Worm (Caenorhabditis elegans) whole organism, L1 larva: Measurements from ENCODE around the gene tmem-231.

Experiments used
- C04F5.9 ChIP-seq: sonication (generic microtip); optimal IDR thresholded peaks from 2 replicates; lab custom pipeline; 2016; ENCODE audit warnings: missing genetic modification characterization, missing compliant biosample characterization
- Y116A8C.19 ChIP-seq: sonication (generic microtip); optimal IDR thresholded peaks from 2 replicates; lab custom pipeline; 2016; ENCODE audit warnings: missing compliant biosample characterization, missing genetic modification characterization, borderline replicate concordance
- aha-1 ChIP-seq: fragments of 150-350 bp; optimal IDR thresholded peaks from 2 replicates; lab custom pipeline; 2014; ENCODE audit warnings: missing biosample characterization, missing genetic modification characterization
- alr-1 ChIP-seq: fragments of 200-800 bp; sonication (Bioruptor generic); optimal IDR thresholded peaks from 2 replicates; lab custom pipeline; 2018; ENCODE audit warnings: borderline replicate concordance, mild to moderate bottlenecking, missing genetic modification characterization, missing compliant biosample characterization
- ama-1 ChIP-seq: fragments of 150-350 bp; optimal IDR thresholded peaks from 2 replicates; lab custom pipeline; 2014
- ceh-8 ChIP-seq: fragments of 200-800 bp; sonication (Bioruptor generic); optimal IDR thresholded peaks from 2 replicates; lab custom pipeline; 2018; ENCODE audit warnings: mild to moderate bottlenecking, missing genetic modification characterization, moderate library complexity, missing compliant biosample characterization
- ceh-88 ChIP-seq: fragments of 200-800 bp; sonication (Bioruptor generic); IDR thresholded peaks from 2 replicates; pipeline ENCODE4 v1.3.6; 2022; ENCODE audit warnings: missing genetic modification characterization, missing compliant biosample characterization
- dpl-1 ChIP-seq, 3 experiments: fragments of 150-350 bp in 2 of 3; sonication (generic microtip) in 1 of 3; optimal IDR thresholded peaks; 2 replicates each; lab custom pipeline; 2014 to 2017; ENCODE audit warnings: missing biosample characterization in 3 of 3, missing genetic modification characterization in 3 of 3, missing genetic modification reagents in 3 of 3
- dsc-1 ChIP-seq: sonication (generic microtip); optimal IDR thresholded peaks from 2 replicates; lab custom pipeline; 2016; ENCODE audit warnings: mild to moderate bottlenecking, missing genetic modification characterization, missing compliant biosample characterization
- egl-13 ChIP-seq: sonication (generic microtip); optimal IDR thresholded peaks from 2 replicates; lab custom pipeline; 2016; ENCODE audit warnings: missing genotype, missing genetic modification reagents, missing genetic modification characterization, missing compliant biosample characterization
- egl-27 ChIP-seq, 2 experiments: fragments of 150-350 bp in 1 of 2; sonication (generic microtip); optimal IDR thresholded peaks; 3 replicates each; lab custom pipeline; 2017 to 2018; ENCODE audit warnings: missing biosample characterization in 2 of 2, missing genetic modification characterization in 2 of 2, missing genetic modification reagents in 2 of 2
- elt-2 ChIP-seq: sonication (generic microtip); optimal IDR thresholded peaks from 2 replicates; lab custom pipeline; 2016; ENCODE audit warnings: missing genetic modification characterization, mild to moderate bottlenecking, inconsistent platforms, missing compliant biosample characterization, missing genetic modification reagents
- elt-3 ChIP-seq, 6 experiments: fragments of 150-350 bp in 1 of 6; sonication (generic microtip); optimal IDR thresholded peaks; 2 replicates each; lab custom pipeline; 2017 to 2018; ENCODE audit warnings: missing biosample characterization in 6 of 6, missing genetic modification characterization in 6 of 6, inconsistent platforms in 1 of 6
- fkh-10 ChIP-seq: sonication (generic microtip); optimal IDR thresholded peaks from 2 replicates; lab custom pipeline; 2017; ENCODE audit warnings: missing biosample characterization, missing genetic modification reagents, missing genetic modification characterization
- fkh-8 ChIP-seq: sonication (generic microtip); optimal IDR thresholded peaks from 2 replicates; lab custom pipeline; 2016; ENCODE audit warnings: mild to moderate bottlenecking, missing genetic modification characterization, missing compliant biosample characterization
- fos-1 ChIP-seq: fragments of 150-350 bp; optimal IDR thresholded peaks from 2 replicates; lab custom pipeline; 2014; ENCODE audit warnings: missing biosample characterization, missing genetic modification characterization
- hlh-4 ChIP-seq: sonication (generic microtip); optimal IDR thresholded peaks from 2 replicates; lab custom pipeline; 2016; ENCODE audit warnings: mild to moderate bottlenecking, missing genetic modification characterization, missing compliant biosample characterization
- lin-13 ChIP-seq: fragments of 150-350 bp; optimal IDR thresholded peaks from 2 replicates; lab custom pipeline; 2014; ENCODE audit warnings: missing biosample characterization, missing genetic modification reagents, missing genetic modification characterization
- lin-14 ChIP-seq: fragments of 200-800 bp; sonication (Bioruptor generic); optimal IDR thresholded peaks from 2 replicates; lab custom pipeline; 2018; ENCODE audit warnings: mild to moderate bottlenecking, missing genetic modification characterization, moderate library complexity, missing compliant biosample characterization
- lin-35 ChIP-seq, 2 experiments: fragments of 150-350 bp; optimal IDR thresholded peaks; 2 replicates each; lab custom pipeline; 2014; ENCODE audit warnings: missing biosample characterization in 2 of 2, missing genetic modification characterization in 2 of 2, missing genetic modification reagents in 2 of 2
- lir-3 ChIP-seq: sonication (generic microtip); optimal IDR thresholded peaks from 2 replicates; lab custom pipeline; 2016; ENCODE audit warnings: mild to moderate bottlenecking, missing genetic modification characterization, moderate library complexity, missing compliant biosample characterization; ENCODE audit not compliant: poor library complexity
- nhr-12 ChIP-seq: sonication (generic microtip); optimal IDR thresholded peaks from 2 replicates; lab custom pipeline; 2017; ENCODE audit warnings: missing biosample characterization, missing genetic modification characterization
- nhr-237 ChIP-seq: fragments of 150-350 bp; optimal IDR thresholded peaks from 2 replicates; lab custom pipeline; 2014; ENCODE audit warnings: missing biosample characterization, missing genetic modification characterization
- nhr-47 ChIP-seq: sonication (generic microtip); optimal IDR thresholded peaks from 2 replicates; lab custom pipeline; 2016; ENCODE audit warnings: mild to moderate bottlenecking, missing genetic modification characterization, moderate library complexity, missing compliant biosample characterization
- nhr-84 ChIP-seq: sonication (generic microtip); optimal IDR thresholded peaks from 2 replicates; lab custom pipeline; 2017; ENCODE audit warnings: missing biosample characterization, missing genetic modification characterization
- pqm-1 ChIP-seq: sonication (generic microtip); optimal IDR thresholded peaks from 3 replicates; lab custom pipeline; 2017; ENCODE audit warnings: missing biosample characterization, missing genetic modification characterization
- sox-4 ChIP-seq: sonication (generic microtip); optimal IDR thresholded peaks from 2 replicates; lab custom pipeline; 2016; ENCODE audit warnings: missing genetic modification characterization, missing compliant biosample characterization
- unc-130 ChIP-seq: fragments of 150-350 bp; optimal IDR thresholded peaks from 2 replicates; lab custom pipeline; 2017; ENCODE audit warnings: missing biosample characterization, missing genetic modification characterization, inconsistent platforms
- unc-30 ChIP-seq: sonication (generic microtip); optimal IDR thresholded peaks from 2 replicates; lab custom pipeline; 2017; ENCODE audit warnings: missing biosample characterization, missing genetic modification characterization
- vab-15 ChIP-seq: sonication (generic microtip); optimal IDR thresholded peaks from 2 replicates; lab custom pipeline; 2017; ENCODE audit warnings: missing genotype, mild to moderate bottlenecking, missing genetic modification characterization, missing compliant biosample characterization
- zip-4 ChIP-seq: fragments of 200-800 bp; sonication (Bioruptor generic); optimal IDR thresholded peaks from 2 replicates; lab custom pipeline; 2018; ENCODE audit warnings: mild to moderate bottlenecking, missing genetic modification characterization, moderate library complexity, missing compliant biosample characterization
- ztf-11 ChIP-seq, 2 experiments: sonication (generic microtip); optimal IDR thresholded peaks; 2 replicates each; lab custom pipeline; 2016 to 2017; ENCODE audit warnings: missing genetic modification characterization in 2 of 2, missing biosample characterization in 1 of 2, missing compliant biosample characterization in 1 of 2

Gene tmem-231

ce11 chrIV:8379278-8379677 lies 47.3 kb upstream of the tmem-231 start, which contains the start of gene nap-1 (continued):
- TF ChIP-seq nhr-237 (tag; lab: Kevin White, UChicago) (peak; percentile 15), ztf-11 (tag; optimal IDR thresholded peaks at IDR 0.05; lab: Kevin White, UChicago) (no peak), ceh-88 (GFP tag; lab: Robert Waterston, UW) (no peak; the same call in 1 of the 2 replicates), C04F5.9 (tag; lab: Kevin White, UChicago) (no peak), egl-27 (tag; optimal IDR thresholded peaks at IDR 0.05; lab: Kevin White, UChicago) (peak in 1 of 2 experiments; percentile 9), nhr-12 (tag; lab: Kevin White, UChicago) (no peak), Y116A8C.19 (tag; lab: Kevin White, UChicago) (no peak), elt-3 (tag; optimal IDR thresholded peaks at IDR 0.05; lab: Kevin White, UChicago) (peak in 2 of 6 experiments; percentile 21 to 78), lin-13 (GFP tag; lab: Kevin White, UChicago) (peak; percentile 81), nhr-47 (peak; percentile 79), fkh-8 (tag; lab: Kevin White, UChicago) (peak; percentile 69)

- no peak for TF ChIP-seq unc-30 (tag; lab: Kevin White, UChicago)
- TF ChIP-seq egl-27 (tag; optimal IDR thresholded peaks at IDR 0.05; lab: Kevin White, UChicago): no peak
- TF ChIP-seq hlh-4 (tag; lab: Kevin White, UChicago): no peak
- no peak for TF ChIP-seq alr-1 (tag; lab: Kevin White, UChicago)
- no peak for TF ChIP-seq ceh-8 (GFP tag; lab: Kevin White, UChicago)
- no peak for TF ChIP-seq nhr-12 (tag; lab: Kevin White, UChicago)
Measured at ce11 chrIV:8379683-8380082, 46.9 kb upstream of the tmem-231 start, which contains the start of gene praf-3. Gene praf-3 (plus strand): TSS chrIV:8379983.

DNA sequence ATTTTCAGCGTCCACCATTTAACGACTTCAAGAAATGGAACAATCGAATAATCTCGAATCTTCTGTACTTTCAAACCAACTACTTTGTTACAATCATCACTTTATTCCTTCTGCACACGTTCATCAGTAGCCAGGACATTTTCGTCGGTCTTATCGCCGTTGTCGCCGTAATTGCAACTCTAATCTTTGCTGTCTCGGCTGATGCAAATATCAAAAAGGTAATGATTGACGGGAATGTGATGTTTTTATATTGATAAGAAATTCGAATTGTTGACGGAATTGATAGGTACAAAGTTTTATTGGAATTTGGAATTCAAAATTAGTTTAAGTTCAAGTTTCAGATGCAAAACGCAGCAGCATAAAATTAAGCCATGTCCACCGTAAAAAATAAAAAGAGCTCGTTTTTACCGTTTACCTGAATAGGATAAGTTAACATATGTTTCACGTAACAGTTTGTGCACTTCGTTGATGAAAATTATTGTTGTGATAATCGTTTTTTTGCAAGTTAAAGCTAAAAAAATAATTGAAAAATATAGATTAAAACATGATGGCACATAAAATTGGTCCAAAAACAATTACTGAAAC lies 46.2 kb upstream of the tmem-231 start:
- no peak for TF ChIP-seq ama-1 (lab: Kevin White, UChicago)
- no peak for TF ChIP-seq fos-1
- TF ChIP-seq pqm-1: peak; percentile 75
- peak; percentile 12 for TF ChIP-seq lin-14 (GFP tag; lab: Kevin White, UChicago)
- TF ChIP-seq elt-2 (tag; lab: Kevin White, UChicago): peak; percentile 86
- TF ChIP-seq vab-15 (tag; lab: Kevin White, UChicago): no peak
- TF ChIP-seq lir-3 (tag; lab: Kevin White, UChicago): no peak
- peak in 1 of 2 experiments; percentile 27 for TF ChIP-seq lin-35 (GFP tag; optimal IDR thresholded peaks at IDR 0.05; lab: Kevin White, UChicago)
- TF ChIP-seq nhr-84 (tag; lab: Kevin White, UChicago): no peak
- no peak for TF ChIP-seq zip-4 (GFP tag; lab: Kevin White, UChicago)

DNA sequence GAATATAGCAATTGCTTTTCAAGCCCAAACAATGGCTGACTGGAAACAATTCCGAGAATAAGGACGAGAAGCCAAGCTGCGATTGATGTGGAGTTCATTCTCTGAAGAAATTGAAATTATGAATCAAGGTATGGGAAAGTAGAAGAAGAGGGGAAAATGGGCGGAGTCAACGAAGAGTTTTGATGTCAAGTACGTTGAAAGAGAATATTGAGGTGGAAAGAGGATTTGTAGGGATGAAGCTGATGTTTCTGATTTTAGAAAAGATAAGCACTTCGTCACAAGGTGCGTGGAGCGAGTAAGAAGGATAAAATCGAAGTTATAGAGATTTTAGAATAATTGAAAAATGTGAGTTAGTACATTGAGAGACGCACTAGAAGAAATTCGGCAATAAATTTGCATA lies 43.9 kb upstream of the tmem-231 start, which contains the start of gene D2096.9:
TSS of gene D2096.9 (minus strand) at position 101 of the 400 bp plus-strand sequence.
- TF ChIP-seq dpl-1 (GFP tag; optimal IDR thresholded peaks at IDR 0.05; lab: Kevin White, UChicago) (no peak), dsc-1 (tag; lab: Kevin White, UChicago) (peak; percentile 45)
- TF ChIP-seq, all 84 proteins: peak for 1

- TF ChIP-seq ama-1 (lab: Kevin White, UChicago) (no peak), fkh-10 (GFP tag; lab: Kevin White, UChicago) (no peak), aha-1 (tag; lab: Kevin White, UChicago) (no peak), dpl-1 (GFP tag; optimal IDR thresholded peaks at IDR 0.05; lab: Kevin White, UChicago) (no peak), egl-13 (tag; lab: Kevin White, UChicago) (no peak), unc-130 (tag; lab: Kevin White, UChicago) (no peak), sox-4 (tag; lab: Kevin White, UChicago) (no peak)
- TF ChIP-seq, all 84 proteins: peak for 0
Measured at ce11 chrIV:8384737-8385136, 41.8 kb upstream of the tmem-231 start.
